Worm (Caenorhabditis elegans): ENCODE results near the gene C24H12.8.

Gene C24H12.8

ce11 chrII:378351-378750, 44.6 kb downstream of the C24H12.8 start, which contains the start of gene C03H5.9:
Gene C03H5.9 (plus strand): TSS chrII:378651.
- TF ChIP-seq dsc-1 (tag; optimal IDR thresholded peaks at IDR 0.05), result no peak
- TF ChIP-seq nhr-85 (tag), result peak; percentile 39

- TF ChIP-seq hlh-4 (tag; optimal IDR thresholded peaks at IDR 0.05), result no peak
- TF ChIP-seq C04F5.9 (tag; optimal IDR thresholded peaks at IDR 0.05), result no peak
- TF ChIP-seq hpl-2 (GFP tag; optimal IDR thresholded peaks at IDR 0.05), result no peak
Observed at ce11 chrII:374950-375349, 48.0 kb downstream of the C24H12.8 start, which contains the start of gene C03H5.4. Gene C03H5.4 (plus strand): TSS chrII:375250.

- TF ChIP-seq mab-9 (GFP tag; IDR thresholded peaks at IDR 0.05) (no peak), xbp-1 (tag; optimal IDR thresholded peaks at IDR 0.05) (peak; percentile 67), jun-1 (tag; optimal IDR thresholded peaks at IDR 0.05) (no peak)
Observed at ce11 chrII:372235-372634, 50.8 kb downstream of the C24H12.8 start.

- no peak for TF ChIP-seq unc-30 (tag; optimal IDR thresholded peaks at IDR 0.05)
- TF ChIP-seq tlp-1 (tag; optimal IDR thresholded peaks at IDR 0.05), result no peak
- TF ChIP-seq blmp-1 (tag; optimal IDR thresholded peaks at IDR 0.05), result peak; percentile 78
- TF ChIP-seq nhr-85 (tag), result peak; percentile 69
Observed at ce11 chrII:371549-371948, 51.4 kb downstream of the C24H12.8 start.

- no peak for TF ChIP-seq nhr-71 (tag; optimal IDR thresholded peaks at IDR 0.05)
- no peak for TF ChIP-seq elt-2 (tag; optimal IDR thresholded peaks at IDR 0.05)
- no peak for TF ChIP-seq nhr-11 (tag; optimal IDR thresholded peaks at IDR 0.05)
- no peak for TF ChIP-seq unc-30 (tag; optimal IDR thresholded peaks at IDR 0.05)
- no peak for TF ChIP-seq zag-1 (tag; optimal IDR thresholded peaks at IDR 0.05)
- TF ChIP-seq rnt-1 (tag; optimal IDR thresholded peaks at IDR 0.05), result no peak
- TF ChIP-seq hpl-2 (GFP tag; optimal IDR thresholded peaks at IDR 0.05), result no peak
- TF ChIP-seq Y116A8C.19 (tag; optimal IDR thresholded peaks at IDR 0.05; ENCODE audit: borderline replicate concordance), result no peak
- TF ChIP-seq nhr-84 (tag; optimal IDR thresholded peaks at IDR 0.05), result no peak
- no peak for TF ChIP-seq ceh-90 (tag; optimal IDR thresholded peaks at IDR 0.05)
- TF ChIP-seq vab-15 (tag; optimal IDR thresholded peaks at IDR 0.05), result no peak
- TF ChIP-seq sox-4 (tag; optimal IDR thresholded peaks at IDR 0.05), result no peak
- no peak for TF ChIP-seq tbx-2 (tag; optimal IDR thresholded peaks at IDR 0.05)
Observed at ce11 chrII:370394-370793, 52.6 kb downstream of the C24H12.8 start.

All from whole organism, L1 larva.